Worm (Caenorhabditis elegans): ENCODE data around the gene clec-135.

DNA sequence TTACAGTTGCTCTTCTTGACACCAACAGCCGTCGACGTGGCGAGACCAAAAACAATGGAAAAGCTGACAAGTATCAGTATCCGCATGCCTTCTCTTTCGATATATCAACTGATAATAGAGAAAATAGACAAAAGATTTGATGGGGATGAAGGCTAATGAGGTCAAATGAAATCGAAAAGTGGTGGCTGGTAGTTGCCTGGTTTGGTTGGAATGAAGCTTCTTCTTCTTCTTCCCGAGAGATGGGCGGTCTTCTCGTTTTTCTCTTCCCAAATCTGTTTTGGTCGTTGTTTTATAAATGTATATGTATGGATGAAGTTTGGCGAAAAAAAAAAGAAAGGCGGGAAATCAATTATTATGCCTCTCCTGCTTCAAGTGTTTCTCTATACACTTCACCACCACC lies 23.2 kb upstream of the clec-135 start, which contains the start of gene C01F1.5:
- TF ChIP-seq flt-1 (GFP tag; IDR thresholded peaks at IDR 0.05) (0 out of 2 replicates have a peak, but pooled peaks have one; percentile 34), T22C8.4 (GFP tag; IDR thresholded peaks at IDR 0.05) (no peak)

All from whole organism, midembryonic.